Worm (Caenorhabditis elegans) whole organism, L1 larva: ENCODE results near the gene Y65A5A.1.

ENCODE experiments used
- aha-1 ChIP-seq: fragments of 150-350 bp; optimal IDR thresholded peaks from 2 replicates; lab custom pipeline; 2014; ENCODE audit warnings: missing biosample characterization, missing genetic modification characterization
- irx-1 ChIP-seq: sonication (generic microtip); optimal IDR thresholded peaks from 2 replicates; lab custom pipeline; 2016; ENCODE audit warnings: missing genetic modification characterization, missing compliant biosample characterization
- mdl-1 ChIP-seq, 2 experiments: fragments of 150-350 bp; optimal IDR thresholded peaks; 2 replicates each; lab custom pipeline; 2014 to 2017; ENCODE audit warnings: missing biosample characterization in 2 of 2, missing genetic modification characterization in 2 of 2, inconsistent platforms in 1 of 2
- mep-1 ChIP-seq: fragments of 150-350 bp; optimal IDR thresholded peaks from 2 replicates; lab custom pipeline; 2014; ENCODE audit warnings: missing biosample characterization, missing genetic modification characterization
- nhr-28 ChIP-seq: fragments of 150-350 bp; optimal IDR thresholded peaks from 2 replicates; lab custom pipeline; 2014; ENCODE audit warnings: missing biosample characterization, missing genetic modification characterization
- pqm-1 ChIP-seq: sonication (generic microtip); optimal IDR thresholded peaks from 3 replicates; lab custom pipeline; 2017; ENCODE audit warnings: missing biosample characterization, missing genetic modification characterization
- snpc-4 ChIP-seq: fragments of 150-350 bp; optimal IDR thresholded peaks from 2 replicates; lab custom pipeline; 2014; ENCODE audit warnings: missing biosample characterization, missing genetic modification characterization
- unc-98 ChIP-seq: fragments of 200-800 bp; sonication (Bioruptor generic); IDR thresholded peaks from 2 replicates; pipeline ENCODE4 v1.3.6; 2022; ENCODE audit warnings: missing genetic modification characterization, missing compliant biosample characterization

DNA sequence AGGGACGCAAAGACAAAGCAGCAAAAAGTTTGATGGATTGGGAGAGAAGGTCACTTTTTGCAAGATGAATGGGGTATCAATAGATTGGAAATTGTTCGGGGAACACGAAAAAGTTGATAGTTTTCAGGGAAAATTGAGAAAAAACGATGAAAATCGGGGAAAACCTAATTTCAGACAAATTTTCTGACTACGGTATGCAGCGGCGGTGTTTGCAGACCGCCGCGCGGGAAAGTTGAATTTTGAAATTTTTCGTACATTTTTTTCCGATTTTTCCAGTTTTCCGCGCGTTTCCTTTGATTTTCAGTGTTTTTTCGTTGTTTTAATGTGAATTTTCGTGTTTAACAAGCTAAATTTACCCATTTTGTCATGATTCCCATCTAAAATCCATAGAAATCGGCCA is 1.8 kb upstream of the Y65A5A.1 start:
- TF ChIP-seq aha-1 (tag; lab: Kevin White, UChicago) (no peak), nhr-28 (tag; lab: Kevin White, UChicago) (no peak), snpc-4 (tag; lab: Kevin White, UChicago) (no peak), irx-1 (tag; lab: Kevin White, UChicago) (no peak), mdl-1 (tag; optimal IDR thresholded peaks at IDR 0.05; lab: Kevin White, UChicago) (no peak), unc-98 (GFP tag; lab: Robert Waterston, UW) (no peak), pqm-1 (tag; lab: Kevin White, UChicago) (no peak), mep-1 (no peak)
